Worm (Caenorhabditis elegans) whole organism, L1 larva: Measurements from ENCODE around the gene F59A6.10.

Experiments used
- C04F5.9 ChIP-seq: sonication (generic microtip); optimal IDR thresholded peaks from 2 replicates; lab custom pipeline; 2016; ENCODE audit warnings: missing genetic modification characterization, missing compliant biosample characterization
- F16B12.6 ChIP-seq: fragments of 150-350 bp; optimal IDR thresholded peaks from 2 replicates; lab custom pipeline; 2014; ENCODE audit warnings: missing biosample characterization, missing genetic modification characterization
- Y116A8C.19 ChIP-seq: sonication (generic microtip); optimal IDR thresholded peaks from 2 replicates; lab custom pipeline; 2016; ENCODE audit warnings: missing compliant biosample characterization, missing genetic modification characterization, borderline replicate concordance
- ama-1 ChIP-seq: fragments of 150-350 bp; optimal IDR thresholded peaks from 2 replicates; lab custom pipeline; 2014
- ceh-63 ChIP-seq: fragments of 200-800 bp; sonication (Bioruptor generic); optimal IDR thresholded peaks from 2 replicates; lab custom pipeline; 2018; ENCODE audit warnings: mild to moderate bottlenecking, missing genetic modification characterization, missing compliant biosample characterization
- ceh-8 ChIP-seq: fragments of 200-800 bp; sonication (Bioruptor generic); optimal IDR thresholded peaks from 2 replicates; lab custom pipeline; 2018; ENCODE audit warnings: mild to moderate bottlenecking, missing genetic modification characterization, moderate library complexity, missing compliant biosample characterization
- dpl-1 ChIP-seq, 3 experiments: fragments of 150-350 bp in 2 of 3; sonication (generic microtip) in 1 of 3; optimal IDR thresholded peaks; 2 replicates each; lab custom pipeline; 2014 to 2017; ENCODE audit warnings: missing biosample characterization in 3 of 3, missing genetic modification characterization in 3 of 3, missing genetic modification reagents in 3 of 3
- efl-3 ChIP-seq: fragments of 200-800 bp; sonication (Bioruptor generic); optimal IDR thresholded peaks from 2 replicates; lab custom pipeline; 2018; ENCODE audit warnings: mild to moderate bottlenecking, missing genetic modification characterization, missing compliant biosample characterization
- egl-13 ChIP-seq: sonication (generic microtip); optimal IDR thresholded peaks from 2 replicates; lab custom pipeline; 2016; ENCODE audit warnings: missing genotype, missing genetic modification reagents, missing genetic modification characterization, missing compliant biosample characterization
- ets-5 ChIP-seq: fragments of 200-800 bp; sonication (Bioruptor generic); IDR thresholded peaks from 2 replicates; pipeline ENCODE4 v1.3.6; 2022; ENCODE audit warnings: missing genetic modification characterization, missing compliant biosample characterization
- fkh-10 ChIP-seq: sonication (generic microtip); optimal IDR thresholded peaks from 2 replicates; lab custom pipeline; 2017; ENCODE audit warnings: missing biosample characterization, missing genetic modification reagents, missing genetic modification characterization
- fkh-4 ChIP-seq: sonication (generic microtip); optimal IDR thresholded peaks from 2 replicates; lab custom pipeline; 2016; ENCODE audit warnings: missing compliant biosample characterization, missing genetic modification characterization, borderline replicate concordance
- fkh-8 ChIP-seq: sonication (generic microtip); optimal IDR thresholded peaks from 2 replicates; lab custom pipeline; 2016; ENCODE audit warnings: mild to moderate bottlenecking, missing genetic modification characterization, missing compliant biosample characterization
- hlh-4 ChIP-seq: sonication (generic microtip); optimal IDR thresholded peaks from 2 replicates; lab custom pipeline; 2016; ENCODE audit warnings: mild to moderate bottlenecking, missing genetic modification characterization, missing compliant biosample characterization
- hpl-2 ChIP-seq: fragments of 150-350 bp; optimal IDR thresholded peaks from 2 replicates; lab custom pipeline; 2014; ENCODE audit warnings: missing biosample characterization, missing genetic modification reagents, missing genetic modification characterization
- isw-1 ChIP-seq: fragments of 200-800 bp; sonication (Bioruptor generic); IDR thresholded peaks from 2 replicates; pipeline ENCODE4 v1.3.6; 2022; ENCODE audit warnings: missing genetic modification characterization, missing compliant biosample characterization
- jun-1 ChIP-seq: fragments of 150-350 bp; optimal IDR thresholded peaks from 2 replicates; lab custom pipeline; 2014; ENCODE audit warnings: missing biosample characterization, missing genetic modification reagents, missing genetic modification characterization
- lin-35 ChIP-seq, 2 experiments: fragments of 150-350 bp; optimal IDR thresholded peaks; 2 replicates each; lab custom pipeline; 2014; ENCODE audit warnings: missing biosample characterization in 2 of 2, missing genetic modification characterization in 2 of 2, missing genetic modification reagents in 2 of 2
- lin-39 ChIP-seq: fragments of 150-350 bp; optimal IDR thresholded peaks from 2 replicates; lab custom pipeline; 2014; ENCODE audit warnings: missing biosample characterization, missing genetic modification reagents, missing genetic modification characterization
- lir-3 ChIP-seq: sonication (generic microtip); optimal IDR thresholded peaks from 2 replicates; lab custom pipeline; 2016; ENCODE audit warnings: mild to moderate bottlenecking, missing genetic modification characterization, moderate library complexity, missing compliant biosample characterization; ENCODE audit not compliant: poor library complexity
- lsy-2 ChIP-seq, 2 experiments: fragments of 150-350 bp; optimal IDR thresholded peaks; 2 replicates each; lab custom pipeline; 2014; ENCODE audit warnings: missing biosample characterization in 2 of 2, missing genetic modification characterization in 2 of 2
- mab-9 ChIP-seq: fragments of 200-800 bp; sonication (Bioruptor generic); IDR thresholded peaks from 2 replicates; pipeline ENCODE4 v1.3.6; 2022; ENCODE audit warnings: missing genetic modification reagents, missing genetic modification characterization, missing compliant biosample characterization
- mep-1 ChIP-seq: fragments of 150-350 bp; optimal IDR thresholded peaks from 2 replicates; lab custom pipeline; 2014; ENCODE audit warnings: missing biosample characterization, missing genetic modification characterization
- nhr-11 ChIP-seq: fragments of 150-350 bp; optimal IDR thresholded peaks from 2 replicates; lab custom pipeline; 2014; ENCODE audit warnings: missing biosample characterization, missing genetic modification characterization
- nhr-12 ChIP-seq: sonication (generic microtip); optimal IDR thresholded peaks from 2 replicates; lab custom pipeline; 2017; ENCODE audit warnings: missing biosample characterization, missing genetic modification characterization
- nhr-19 ChIP-seq: fragments of 200-800 bp; sonication (Bioruptor generic); conservative IDR thresholded peaks from 2 replicates; pipeline ENCODE4 v1.3.6; 2022; ENCODE audit warnings: missing genetic modification characterization, missing compliant biosample characterization
- nhr-20 ChIP-seq: sonication (generic microtip); optimal IDR thresholded peaks from 2 replicates; lab custom pipeline; 2016; ENCODE audit warnings: mild to moderate bottlenecking, missing genetic modification characterization, missing compliant biosample characterization
- nhr-237 ChIP-seq: fragments of 150-350 bp; optimal IDR thresholded peaks from 2 replicates; lab custom pipeline; 2014; ENCODE audit warnings: missing biosample characterization, missing genetic modification characterization
- nhr-47 ChIP-seq: sonication (generic microtip); optimal IDR thresholded peaks from 2 replicates; lab custom pipeline; 2016; ENCODE audit warnings: mild to moderate bottlenecking, missing genetic modification characterization, moderate library complexity, missing compliant biosample characterization
- nhr-71 ChIP-seq: sonication (generic microtip); optimal IDR thresholded peaks from 2 replicates; lab custom pipeline; 2016; ENCODE audit warnings: mild to moderate bottlenecking, missing genetic modification characterization, moderate library complexity, missing compliant biosample characterization
- nhr-76 ChIP-seq: sonication (generic microtip); optimal IDR thresholded peaks from 2 replicates; lab custom pipeline; 2017; ENCODE audit warnings: missing biosample characterization, missing genetic modification characterization
- nhr-84 ChIP-seq: sonication (generic microtip); optimal IDR thresholded peaks from 2 replicates; lab custom pipeline; 2017; ENCODE audit warnings: missing biosample characterization, missing genetic modification characterization
- nhr-85 ChIP-seq: sonication (generic microtip); peaks from one replicate; lab custom pipeline; 2016; ENCODE audit warnings: missing genetic modification characterization, inconsistent platforms, missing compliant biosample characterization
- nhr-90 ChIP-seq: sonication (generic microtip); optimal IDR thresholded peaks from 2 replicates; lab custom pipeline; 2016; ENCODE audit warnings: mild to moderate bottlenecking, missing genetic modification characterization, missing compliant biosample characterization; ENCODE audit not compliant: poor library complexity
- pag-3 ChIP-seq: sonication (generic microtip); optimal IDR thresholded peaks from 2 replicates; lab custom pipeline; 2017; ENCODE audit warnings: missing genetic modification characterization, mild to moderate bottlenecking, missing compliant biosample characterization, antibody characterized with exemption, borderline replicate concordance; ENCODE audit not compliant: insufficient read depth
- pqm-1 ChIP-seq: sonication (generic microtip); optimal IDR thresholded peaks from 3 replicates; lab custom pipeline; 2017; ENCODE audit warnings: missing biosample characterization, missing genetic modification characterization
- skn-1 ChIP-seq: fragments of 150-350 bp; optimal IDR thresholded peaks from 2 replicates; lab custom pipeline; 2014; ENCODE audit warnings: missing biosample characterization, missing genetic modification characterization
- snpc-4 ChIP-seq: fragments of 150-350 bp; optimal IDR thresholded peaks from 2 replicates; lab custom pipeline; 2014; ENCODE audit warnings: missing biosample characterization, missing genetic modification characterization
- snu-23 ChIP-seq: sonication (generic microtip); optimal IDR thresholded peaks from 2 replicates; lab custom pipeline; 2016; ENCODE audit warnings: missing genetic modification characterization, missing compliant biosample characterization
- sptf-1 ChIP-seq: fragments of 150-350 bp; optimal IDR thresholded peaks from 2 replicates; lab custom pipeline; 2014; ENCODE audit warnings: missing biosample characterization, missing genetic modification characterization
- sup-37 ChIP-seq: fragments of 200-800 bp; sonication (Bioruptor generic); optimal IDR thresholded peaks from 2 replicates; lab custom pipeline; 2018; ENCODE audit warnings: mild to moderate bottlenecking, missing genetic modification characterization, missing compliant biosample characterization
- swsn-7 ChIP-seq: sonication (generic microtip); optimal IDR thresholded peaks from 2 replicates; lab custom pipeline; 2016; ENCODE audit warnings: missing genetic modification characterization, missing compliant biosample characterization
- tlp-1 ChIP-seq: fragments of 150-350 bp; optimal IDR thresholded peaks from 2 replicates; lab custom pipeline; 2014; ENCODE audit warnings: missing biosample characterization, missing genetic modification characterization
- unc-30 ChIP-seq: sonication (generic microtip); optimal IDR thresholded peaks from 2 replicates; lab custom pipeline; 2017; ENCODE audit warnings: missing biosample characterization, missing genetic modification characterization
- unc-62 ChIP-seq: fragments of 150-350 bp; optimal IDR thresholded peaks from 2 replicates; lab custom pipeline; 2014; ENCODE audit warnings: missing biosample characterization, missing genetic modification reagents, missing genetic modification characterization
- unc-86 ChIP-seq: sonication (generic microtip); optimal IDR thresholded peaks from 2 replicates; lab custom pipeline; 2016; ENCODE audit warnings: missing genetic modification characterization, missing compliant biosample characterization
- vab-15 ChIP-seq: sonication (generic microtip); optimal IDR thresholded peaks from 2 replicates; lab custom pipeline; 2017; ENCODE audit warnings: missing genotype, mild to moderate bottlenecking, missing genetic modification characterization, missing compliant biosample characterization
- zag-1 ChIP-seq: fragments of 150-350 bp; optimal IDR thresholded peaks from 2 replicates; lab custom pipeline; 2014; ENCODE audit warnings: missing biosample characterization, missing genetic modification characterization
- ztf-4 ChIP-seq: fragments of 150-350 bp; optimal IDR thresholded peaks from 2 replicates; lab custom pipeline; 2014; ENCODE audit warnings: missing biosample characterization, missing genetic modification characterization

Gene F59A6.10

ce11 chrII:4999122-4999521 is 4.6 kb upstream of the F59A6.10 start, which contains the start of gene citk-2 (continued):
- no peak for TF ChIP-seq ets-5 (GFP tag; lab: Robert Waterston, UW)
- no peak for TF ChIP-seq pag-3
- peak; percentile 100 for TF ChIP-seq dpl-1 (GFP tag; optimal IDR thresholded peaks at IDR 0.05; lab: Kevin White, UChicago)
- TF ChIP-seq isw-1 (GFP tag; lab: Robert Waterston, UW): peak; percentile 90
- peak; percentile 90 for TF ChIP-seq ztf-4 (tag; lab: Kevin White, UChicago)
- peak; percentile 86 for TF ChIP-seq nhr-11 (tag; lab: Kevin White, UChicago)
- TF ChIP-seq nhr-237 (tag; lab: Kevin White, UChicago): peak; percentile 50
- TF ChIP-seq snpc-4: peak; percentile 90
- peak; percentile 85 for TF ChIP-seq egl-13 (tag; lab: Kevin White, UChicago)
- TF ChIP-seq efl-3: peak; percentile 38
- peak; percentile 66 for TF ChIP-seq fkh-8
- TF ChIP-seq Y116A8C.19 (tag; lab: Kevin White, UChicago): no peak
- TF ChIP-seq nhr-47 (tag; lab: Kevin White, UChicago): peak; percentile 96
- peak; percentile 96 for TF ChIP-seq nhr-71 (tag; lab: Kevin White, UChicago)
- peak; percentile 52 for TF ChIP-seq sup-37 (GFP tag; lab: Kevin White, UChicago)
- TF ChIP-seq ama-1 (lab: Kevin White, UChicago): no peak
- peak; percentile 98 for TF ChIP-seq mep-1 (tag; lab: Kevin White, UChicago)
- TF ChIP-seq unc-62 (GFP tag; lab: Kevin White, UChicago): no peak
- peak; percentile 94 for TF ChIP-seq skn-1 (tag; lab: Kevin White, UChicago)
- peak; percentile 90 for TF ChIP-seq lin-39
- TF ChIP-seq ceh-63 (GFP tag; lab: Kevin White, UChicago): no peak
- TF ChIP-seq nhr-84 (tag; lab: Kevin White, UChicago): peak; percentile 58
- peak; percentile 80 for TF ChIP-seq C04F5.9 (tag; lab: Kevin White, UChicago)
- TF ChIP-seq jun-1 (tag; lab: Kevin White, UChicago): peak; percentile 89
- TF ChIP-seq hpl-2 (GFP tag; lab: Kevin White, UChicago): no peak
- TF ChIP-seq zag-1 (tag; lab: Kevin White, UChicago): peak; percentile 37
- peak; percentile 92 for TF ChIP-seq unc-86
- no peak for TF ChIP-seq vab-15 (tag; lab: Kevin White, UChicago)
- TF ChIP-seq nhr-20: peak; percentile 95
- TF ChIP-seq hlh-4 (tag; lab: Kevin White, UChicago): no peak
- TF ChIP-seq lsy-2 (tag; optimal IDR thresholded peaks at IDR 0.05; lab: Kevin White, UChicago): peak; percentile 95
- peak; percentile 95 for TF ChIP-seq swsn-7
- TF ChIP-seq snu-23 (GFP tag; lab: Kevin White, UChicago): peak; percentile 96
- peak; percentile 67 for TF ChIP-seq fkh-4 (tag; lab: Kevin White, UChicago)
- peak; percentile 100 for TF ChIP-seq F16B12.6 (tag; lab: Kevin White, UChicago)
- peak; percentile 93 for TF ChIP-seq nhr-19 (GFP tag; lab: Robert Waterston, UW)
- TF ChIP-seq pqm-1 (tag; lab: Kevin White, UChicago): no peak
- TF ChIP-seq mab-9 (GFP tag; lab: Robert Waterston, UW): peak; percentile 80
- TF ChIP-seq nhr-76: no peak
- TF ChIP-seq tlp-1 (tag; lab: Kevin White, UChicago): no peak
- TF ChIP-seq nhr-90 (tag; lab: Kevin White, UChicago): peak; percentile 93
- no peak for TF ChIP-seq unc-30 (tag; lab: Kevin White, UChicago)
- no peak for TF ChIP-seq nhr-12 (tag; lab: Kevin White, UChicago)
- TF ChIP-seq sptf-1 (tag; lab: Kevin White, UChicago): no peak
- TF ChIP-seq ceh-8 (GFP tag; lab: Kevin White, UChicago): peak; percentile 88
- TF ChIP-seq nhr-85 (tag; lab: Kevin White, UChicago): peak; percentile 95
- TF ChIP-seq fkh-10 (GFP tag; lab: Kevin White, UChicago): peak; percentile 21
- TF ChIP-seq lir-3 (tag; lab: Kevin White, UChicago): peak; percentile 85
- TF ChIP-seq lin-35 (GFP tag; optimal IDR thresholded peaks at IDR 0.05; lab: Kevin White, UChicago): peak; percentile 100
